Worm (Caenorhabditis elegans) whole organism, L1 larva: ENCODE measurements around the gene smi-1.

ENCODE experiments used
- alr-1 ChIP-seq: fragments of 200-800 bp; sonication (Bioruptor generic); optimal IDR thresholded peaks from 2 replicates; lab custom pipeline; 2018; ENCODE audit warnings: borderline replicate concordance, mild to moderate bottlenecking, missing genetic modification characterization, missing compliant biosample characterization
- ceh-82 ChIP-seq, 3 experiments: fragments of 150-350 bp in 1 of 3; sonication (generic microtip) in 2 of 3; optimal IDR thresholded peaks; 2 replicates each; lab custom pipeline; 2014 to 2017; ENCODE audit warnings: missing biosample characterization in 3 of 3, missing genetic modification characterization in 3 of 3
- fkh-10 ChIP-seq: sonication (generic microtip); optimal IDR thresholded peaks from 2 replicates; lab custom pipeline; 2017; ENCODE audit warnings: missing biosample characterization, missing genetic modification reagents, missing genetic modification characterization
- lir-3 ChIP-seq: sonication (generic microtip); optimal IDR thresholded peaks from 2 replicates; lab custom pipeline; 2016; ENCODE audit warnings: mild to moderate bottlenecking, missing genetic modification characterization, moderate library complexity, missing compliant biosample characterization; ENCODE audit not compliant: poor library complexity
- mdl-1 ChIP-seq, 2 experiments: fragments of 150-350 bp; optimal IDR thresholded peaks; 2 replicates each; lab custom pipeline; 2014 to 2017; ENCODE audit warnings: missing biosample characterization in 2 of 2, missing genetic modification characterization in 2 of 2, inconsistent platforms in 1 of 2
- mef-2 ChIP-seq: fragments of 150-350 bp; optimal IDR thresholded peaks from 2 replicates; lab custom pipeline; 2014; ENCODE audit warnings: missing biosample characterization, missing genetic modification characterization
- nhr-12 ChIP-seq: sonication (generic microtip); optimal IDR thresholded peaks from 2 replicates; lab custom pipeline; 2017; ENCODE audit warnings: missing biosample characterization, missing genetic modification characterization
- nhr-77 ChIP-seq: fragments of 150-350 bp; optimal IDR thresholded peaks from 2 replicates; lab custom pipeline; 2014; ENCODE audit warnings: missing biosample characterization, missing genetic modification characterization
- pax-3 ChIP-seq: fragments of 200-800 bp; sonication (Bioruptor generic); optimal IDR thresholded peaks from 2 replicates; lab custom pipeline; 2018; ENCODE audit warnings: mild to moderate bottlenecking, missing genetic modification characterization, moderate library complexity, missing compliant biosample characterization
- tbx-2 ChIP-seq: sonication (generic microtip); optimal IDR thresholded peaks from 2 replicates; lab custom pipeline; 2016; ENCODE audit warnings: missing genetic modification characterization, missing compliant biosample characterization
- zag-1 ChIP-seq: fragments of 150-350 bp; optimal IDR thresholded peaks from 2 replicates; lab custom pipeline; 2014; ENCODE audit warnings: missing biosample characterization, missing genetic modification characterization

DNA sequence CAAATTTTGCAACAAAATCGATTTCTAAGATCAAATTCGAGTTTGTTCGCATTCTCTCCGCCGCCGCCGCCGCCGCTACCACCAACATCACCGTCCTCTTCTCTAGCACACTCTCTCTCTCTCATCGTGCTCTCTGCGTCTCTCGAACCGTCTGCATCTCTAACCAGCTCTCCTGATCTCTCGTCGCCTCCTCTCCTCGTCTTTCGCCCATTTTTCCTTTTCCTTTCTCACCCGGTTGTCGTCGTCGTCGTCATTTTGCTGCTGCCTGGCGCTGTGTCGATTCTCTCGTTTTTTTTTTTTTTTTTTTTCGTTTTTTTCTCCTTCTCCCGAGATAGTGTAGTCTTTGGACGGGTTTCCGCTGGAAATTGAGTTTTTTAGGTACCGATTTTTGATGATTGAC is 48.3 kb downstream of the smi-1 start:
- peak; percentile 25 for TF ChIP-seq zag-1 (tag; lab: Kevin White, UChicago)
- TF ChIP-seq nhr-77 (tag; lab: Kevin White, UChicago): peak; percentile 69
- peak; percentile 85 to 91 (median 87) for TF ChIP-seq ceh-82 (tag; optimal IDR thresholded peaks at IDR 0.05; lab: Kevin White, UChicago)
- peak; percentile 86 for TF ChIP-seq mef-2
- TF ChIP-seq mdl-1 (tag; optimal IDR thresholded peaks at IDR 0.05; lab: Kevin White, UChicago): peak in 1 of 2 experiments; percentile 95
- no peak for TF ChIP-seq alr-1
- peak; percentile 26 for TF ChIP-seq nhr-12 (tag; lab: Kevin White, UChicago)
- TF ChIP-seq lir-3 (tag; lab: Kevin White, UChicago): no peak
- TF ChIP-seq tbx-2 (tag; lab: Kevin White, UChicago): peak; percentile 98
- TF ChIP-seq pax-3: peak; percentile 85
- TF ChIP-seq fkh-10: peak; percentile 81
